Fruit fly (Drosophila melanogaster): ENCODE measurements around the gene aus.

The aus gene

DNA sequence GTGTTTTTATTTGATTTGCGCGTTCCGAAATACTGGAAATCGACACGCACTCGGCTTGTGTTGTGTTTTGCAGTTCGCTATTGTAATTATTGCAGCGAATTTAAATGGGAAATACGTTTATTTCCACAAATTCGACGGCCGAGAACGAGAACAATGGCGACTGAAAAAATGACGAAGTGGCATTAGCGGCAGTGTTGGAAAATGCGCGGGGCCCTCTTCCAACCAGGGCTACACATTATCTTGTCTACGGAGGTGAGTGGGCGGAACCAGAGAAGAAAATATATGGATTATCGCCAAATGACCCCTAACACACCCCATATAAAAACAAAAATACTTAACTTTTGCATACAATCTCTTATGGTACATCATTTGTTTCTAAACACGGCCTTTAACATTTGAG lies 80.5 kb downstream of the aus start, which contains the start of gene Rab1 (continued):
- TF ChIP-seq Nf-YB (GFP tag; optimal IDR thresholded peaks at IDR 0.05) (no peak), ara (GFP tag; IDR thresholded peaks at IDR 0.05) (no peak), CG17328 (GFP tag; IDR thresholded peaks at IDR 0.05) (peak; percentile 34; the same call in 1 of the 2 replicates), cwo (GFP tag; optimal IDR thresholded peaks at IDR 0.05) (no peak), Xrp1 (GFP tag; IDR thresholded peaks at IDR 0.05) (0 out of 2 replicates have a peak, but pooled peaks have one; percentile 33), pan (optimal IDR thresholded peaks at IDR 0.05) (no peak), pan (GFP tag; optimal IDR thresholded peaks at IDR 0.05 in 1 of 2, IDR thresholded peaks at IDR 0.05 in 1 of 2) (no peak), CrebB (tag; optimal IDR thresholded peaks at IDR 0.05) (no peak), CG5953 (GFP tag; IDR thresholded peaks at IDR 0.05) (no peak), Bgb (GFP tag; IDR thresholded peaks at IDR 0.05; ENCODE audit: partially characterized antibody) (peak; percentile 32; the same call in 1 of the 2 replicates), sr (GFP tag; IDR thresholded peaks at IDR 0.05) (peak; percentile 97), jing (GFP tag; optimal IDR thresholded peaks at IDR 0.05) (no peak), CG4404 (GFP tag; IDR thresholded peaks at IDR 0.05) (no peak), CG4360 (GFP tag; IDR thresholded peaks at IDR 0.05) (peak; percentile 31; the same call in 1 of the 2 replicates), CG31441 (GFP tag; IDR thresholded peaks at IDR 0.05) (no peak), PHDP (tag; optimal IDR thresholded peaks at IDR 0.05) (no peak), fd102C (GFP tag; optimal IDR thresholded peaks at IDR 0.05) (no peak), CG8478 (optimal IDR thresholded peaks at IDR 0.05) (no peak), CG7556 (GFP tag; optimal IDR thresholded peaks at IDR 0.05) (no peak), gfzf (GFP tag; optimal IDR thresholded peaks at IDR 0.05) (peak; percentile 27), Hsf (GFP tag; optimal IDR thresholded peaks at IDR 0.05) (peak; percentile 47), Six4 (GFP tag; optimal IDR thresholded peaks at IDR 0.05) (no peak), h (optimal IDR thresholded peaks at IDR 0.05) (no peak), YL-1 (GFP tag; optimal IDR thresholded peaks at IDR 0.05) (peak; percentile 91), Spps (tag; optimal IDR thresholded peaks at IDR 0.05) (no peak), CG3281 (GFP tag; optimal IDR thresholded peaks at IDR 0.05) (peak; percentile 61), tx (GFP tag; optimal IDR thresholded peaks at IDR 0.05) (peak; percentile 2), B-H2 (GFP tag; optimal IDR thresholded peaks at IDR 0.05) (peak; percentile 78), eyg (GFP tag; optimal IDR thresholded peaks at IDR 0.05) (peak; percentile 6), CG12391 (tag; optimal IDR thresholded peaks at IDR 0.05) (peak; percentile 17), Awh (GFP tag; IDR thresholded peaks at IDR 0.05) (no peak), CG16813 (GFP tag; IDR thresholded peaks at IDR 0.05; ENCODE audit: partially characterized antibody) (0 out of 3 replicates have a peak, but pooled peaks have one; percentile 24), tio (GFP tag; optimal IDR thresholded peaks at IDR 0.05) (no peak), scrt (GFP tag; optimal IDR thresholded peaks at IDR 0.05) (no peak), otp (GFP tag; IDR thresholded peaks at IDR 0.05) (no peak), ftz-f1 (GFP tag; optimal IDR thresholded peaks at IDR 0.05) (peak; percentile 56), Aef1 (GFP tag; IDR thresholded peaks at IDR 0.05) (no peak), wdn (GFP tag; IDR thresholded peaks at IDR 0.05) (no peak), sisA (GFP tag; IDR thresholded peaks at IDR 0.05) (no peak; the same call in 1 of the 2 replicates), Sin3A (optimal IDR thresholded peaks at IDR 0.05) (peak; percentile 12), ssp (GFP tag; IDR thresholded peaks at IDR 0.05) (no peak), gsb (GFP tag; IDR thresholded peaks at IDR 0.05) (no peak), gcm (GFP tag; optimal IDR thresholded peaks at IDR 0.05) (no peak), Lhr (GFP tag; optimal IDR thresholded peaks at IDR 0.05) (peak; percentile 4), CG43689 (GFP tag; IDR thresholded peaks at IDR 0.05) (no peak), CG12942 (GFP tag; optimal IDR thresholded peaks at IDR 0.05) (no peak), dm (GFP tag; optimal IDR thresholded peaks at IDR 0.05) (peak; percentile 56), Hmr (GFP tag; optimal IDR thresholded peaks at IDR 0.05) (peak; percentile 43), pnt (GFP tag; optimal IDR thresholded peaks at IDR 0.05) (no peak), Atf-2 (GFP tag; optimal IDR thresholded peaks at IDR 0.05) (no peak), CG5245 (GFP tag; optimal IDR thresholded peaks at IDR 0.05) (no peak), tna (GFP tag; IDR thresholded peaks at IDR 0.05; ENCODE audit: partially characterized antibody) (0 out of 2 replicates have a peak, but pooled peaks have one; percentile 16), chinmo (GFP tag; IDR thresholded peaks at IDR 0.05; ENCODE audit: partially characterized antibody) (0 out of 4 replicates have a peak, but pooled peaks have one; percentile 60)

Data from whole organism, embryonic.